Fruit fly (Drosophila melanogaster) whole organism, embryonic: ENCODE data around the gene BtbVII.

Experiments
- Awh ChIP-seq: fragments of 200-800 bp; sonication (Bioruptor generic); IDR thresholded peaks from 2 replicates; pipeline ENCODE4, ENCODE4 v1.3.6; 2022; ENCODE audit warnings: missing biosample characterization, missing genetic modification characterization
- Bteb2 ChIP-seq: fragments of 200-800 bp; sonication (Bioruptor generic); optimal IDR thresholded peaks from 2 replicates; lab custom pipeline; 2016; ENCODE audit warnings: missing biosample characterization, missing genetic modification characterization
- CG10462 ChIP-seq: fragments of 200-800 bp; sonication (Bioruptor generic); optimal IDR thresholded peaks from 2 replicates; lab custom pipeline; 2016; ENCODE audit warnings: missing biosample characterization, missing genetic modification characterization
- CG11723 ChIP-seq: fragments of 200-800 bp; sonication (Bioruptor generic); optimal IDR thresholded peaks from 2 replicates; lab custom pipeline; 2017; ENCODE audit warnings: missing biosample characterization, mild to moderate bottlenecking, missing genetic modification characterization
- CG13296 ChIP-seq: fragments of 200-800 bp; sonication (Bioruptor generic); optimal IDR thresholded peaks from 3 replicates; lab custom pipeline; 2018; ENCODE audit warnings: missing biosample characterization, mild to moderate bottlenecking, missing genetic modification characterization
- CG13424 ChIP-seq: fragments of 200-800 bp; sonication (Bioruptor generic); optimal IDR thresholded peaks from 2 replicates; lab custom pipeline; 2019; ENCODE audit warnings: missing biosample characterization, mild to moderate bottlenecking, missing genetic modification characterization, moderate library complexity
- CG14710 ChIP-seq: fragments of 200-800 bp; sonication (Bioruptor generic); optimal IDR thresholded peaks from 3 replicates; lab custom pipeline; 2019; ENCODE audit warnings: missing biosample characterization, mild to moderate bottlenecking, missing genetic modification characterization, moderate library complexity
- CG15269 ChIP-seq: fragments of 200-800 bp; sonication (Bioruptor generic); optimal IDR thresholded peaks from 2 replicates; lab custom pipeline; 2018; ENCODE audit warnings: missing biosample characterization, mild to moderate bottlenecking, missing genetic modification characterization, moderate library complexity
- CG1603 ChIP-seq: fragments of 200-800 bp; sonication (Bioruptor generic); optimal IDR thresholded peaks from 2 replicates; lab custom pipeline; 2019; ENCODE audit warnings: missing biosample characterization, mild to moderate bottlenecking, missing genetic modification characterization, moderate library complexity
- CG17361 ChIP-seq: fragments of 200-800 bp; sonication (Bioruptor generic); IDR thresholded peaks from 3 replicates; pipeline ENCODE4 v1.3.6; 2022; ENCODE audit warnings: missing biosample characterization, missing genetic modification characterization
- CG18764 ChIP-seq: fragments of 200-800 bp; sonication (Bioruptor generic); optimal IDR thresholded peaks from 3 replicates; lab custom pipeline; 2016; ENCODE audit warnings: missing biosample characterization, missing genetic modification characterization
- CG30020 ChIP-seq: fragments of 200-800 bp; optimal IDR thresholded peaks from 2 replicates; lab custom pipeline; 2019; ENCODE audit warnings: missing biosample characterization, mild to moderate bottlenecking, missing genetic modification characterization, moderate library complexity
- CG3065 ChIP-seq: fragments of 200-800 bp; sonication (Bioruptor generic); optimal IDR thresholded peaks from 2 replicates; lab custom pipeline; 2016; ENCODE audit warnings: missing biosample characterization, missing genetic modification characterization
- CG31224 ChIP-seq: fragments of 200-800 bp; sonication (Bioruptor generic); IDR thresholded peaks from 2 replicates; pipeline ENCODE4 v1.3.6; 2022; ENCODE audit warnings: missing biosample characterization, missing genetic modification characterization
- CG32767 ChIP-seq: fragments of 200-800 bp; sonication (Bioruptor generic); IDR thresholded peaks from 2 replicates; pipeline ENCODE4 v1.3.6; 2022; ENCODE audit warnings: missing biosample characterization, missing genetic modification characterization
- CG3281 ChIP-seq: fragments of 200-800 bp; sonication (Bioruptor generic); optimal IDR thresholded peaks from 3 replicates; lab custom pipeline; 2017; ENCODE audit warnings: missing biosample characterization, mild to moderate bottlenecking, missing genetic modification characterization
- CG33213 ChIP-seq: fragments of 200-800 bp; sonication (Bioruptor generic); optimal IDR thresholded peaks from 3 replicates; lab custom pipeline; 2016; ENCODE audit warnings: missing biosample characterization, missing genetic modification characterization
- CG34224 ChIP-seq: fragments of 200-800 bp; sonication (Bioruptor generic); IDR thresholded peaks from 3 replicates; pipeline ENCODE4 v1.3.6; 2022; ENCODE audit warnings: missing biosample characterization, missing genetic modification characterization; ENCODE audit not compliant: partially characterized antibody
- CG3726 ChIP-seq: fragments of 200-800 bp; sonication (Bioruptor generic); IDR thresholded peaks from 3 replicates; pipeline ENCODE4, ENCODE4 v1.3.6; 2022; ENCODE audit warnings: missing biosample characterization, missing genetic modification characterization
- CG3838 ChIP-seq: fragments of 200-800 bp; sonication (Bioruptor generic); optimal IDR thresholded peaks from 3 replicates; lab custom pipeline; 2016; ENCODE audit warnings: missing biosample characterization, missing genetic modification characterization
- CG43689 ChIP-seq: fragments of 200-800 bp; sonication (Bioruptor generic); IDR thresholded peaks from 2 replicates; pipeline ENCODE4 v1.3.6; 2022; ENCODE audit warnings: missing biosample characterization, missing genetic modification characterization
- CG4404 ChIP-seq: fragments of 200-800 bp; sonication (Bioruptor generic); IDR thresholded peaks from 2 replicates; pipeline ENCODE4 v1.3.6; 2022; ENCODE audit warnings: missing biosample characterization, missing genetic modification characterization
- CG4730 ChIP-seq: fragments of 200-800 bp; sonication (Bioruptor generic); IDR thresholded peaks from 2 replicates; pipeline ENCODE4 v1.3.6; 2022; ENCODE audit warnings: missing biosample characterization, missing genetic modification characterization
- CG4854 ChIP-seq: fragments of 200-800 bp; sonication (Bioruptor generic); optimal IDR thresholded peaks from 2 replicates; lab custom pipeline; 2016; ENCODE audit warnings: missing biosample characterization, missing genetic modification characterization, inconsistent platforms
- CG5953 ChIP-seq: fragments of 200-800 bp; sonication (Bioruptor generic); IDR thresholded peaks from 2 replicates; pipeline ENCODE4 v1.3.6; 2022; ENCODE audit warnings: missing biosample characterization, missing genetic modification characterization
- CG6272 ChIP-seq: fragments of 200-800 bp; sonication (Bioruptor generic); IDR thresholded peaks from 2 replicates; pipeline ENCODE4 v1.3.6; 2022; ENCODE audit warnings: missing biosample characterization, missing genetic modification characterization
- CG6765 ChIP-seq: fragments of 200-800 bp; sonication (Bioruptor generic); optimal IDR thresholded peaks from 3 replicates; lab custom pipeline; 2017; ENCODE audit warnings: missing biosample characterization, mild to moderate bottlenecking, missing genetic modification characterization
- CG7372 ChIP-seq: fragments of 200-800 bp; sonication (Bioruptor generic); IDR thresholded peaks from 2 replicates; pipeline ENCODE4 v1.3.6; 2022; ENCODE audit warnings: missing biosample characterization, missing genetic modification characterization
- CkIIα-i1 ChIP-seq: fragments of 200-800 bp; sonication (Bioruptor generic); IDR thresholded peaks from 2 replicates; pipeline ENCODE4 v1.3.6; 2022; ENCODE audit warnings: missing biosample characterization, missing genetic modification characterization
- Drgx ChIP-seq: fragments of 200-800 bp; sonication (Bioruptor generic); IDR thresholded peaks from 2 replicates; pipeline ENCODE4 v1.3.6; 2022; ENCODE audit warnings: missing biosample characterization, missing genetic modification characterization
- H2.0 ChIP-seq: fragments of 200-800 bp; sonication (Bioruptor generic); IDR thresholded peaks from 2 replicates; pipeline ENCODE4 v1.3.6; 2022; ENCODE audit warnings: missing biosample characterization, missing genetic modification characterization
- HLH4C ChIP-seq: fragments of 200-800 bp; sonication (Bioruptor generic); IDR thresholded peaks from 3 replicates; pipeline ENCODE4 v1.3.6; 2022; ENCODE audit warnings: missing biosample characterization, missing genetic modification characterization; ENCODE audit not compliant: partially characterized antibody
- Hey ChIP-seq: fragments of 200-800 bp; sonication (Bioruptor generic); optimal IDR thresholded peaks from 3 replicates; lab custom pipeline; 2018; ENCODE audit warnings: missing biosample characterization, mild to moderate bottlenecking, missing genetic modification characterization
- Nf-YC ChIP-seq: fragments of 200-800 bp; optimal IDR thresholded peaks from 3 replicates; lab custom pipeline; 2019; ENCODE audit warnings: missing biosample characterization, mild to moderate bottlenecking, missing genetic modification characterization, moderate library complexity
- Opbp ChIP-seq: fragments of 200-800 bp; sonication (Bioruptor generic); IDR thresholded peaks from 3 replicates; pipeline ENCODE4 v1.3.6; 2022; ENCODE audit warnings: missing biosample characterization, missing genetic modification characterization; ENCODE audit not compliant: partially characterized antibody
- Pdp1 ChIP-seq, 2 experiments: fragments of 200-800 bp; sonication (Bioruptor generic); optimal IDR thresholded peaks; 3 replicates each; lab custom pipeline; 2016; ENCODE audit warnings: missing biosample characterization in 2 of 2, missing genetic modification characterization in 2 of 2, mild to moderate bottlenecking in 1 of 2, moderate library complexity in 1 of 2
- Spps ChIP-seq: fragments of 200-800 bp; sonication (Bioruptor generic); optimal IDR thresholded peaks from 2 replicates; lab custom pipeline; 2018; ENCODE audit warnings: missing biosample characterization, mild to moderate bottlenecking, missing genetic modification characterization
- Stat92E ChIP-seq, 3 experiments: fragments of >200 bp in 2 of 3; fragments of 200-800 bp in 1 of 3; sonication (Bioruptor generic) in 1 of 3; optimal IDR thresholded peaks; 2 replicates each; lab custom pipeline; 2017 to 2019; ENCODE audit warnings: missing biosample characterization in 3 of 3, missing genetic modification characterization in 3 of 3, mild to moderate bottlenecking in 1 of 3, moderate library complexity in 1 of 3
- Usf ChIP-seq: fragments of 200-800 bp; sonication (Bioruptor generic); optimal IDR thresholded peaks from 2 replicates; lab custom pipeline; 2017; ENCODE audit warnings: missing genotype, missing biosample characterization, missing genetic modification characterization
- az2 ChIP-seq: fragments of 200-800 bp; sonication (Bioruptor generic); optimal IDR thresholded peaks from 3 replicates; lab custom pipeline; 2016; ENCODE audit warnings: missing biosample characterization, missing genetic modification characterization
- caup ChIP-seq: fragments of 200-800 bp; sonication (Bioruptor generic); optimal IDR thresholded peaks from 3 replicates; lab custom pipeline; 2017; ENCODE audit warnings: missing biosample characterization, mild to moderate bottlenecking, missing genetic modification characterization, moderate library complexity; ENCODE audit not compliant: severe bottlenecking
- crp ChIP-seq, 2 experiments: fragments of 200-800 bp; sonication (Bioruptor generic); optimal IDR thresholded peaks; 2 replicates in 1 of 2; 3 replicates in 1 of 2; lab custom pipeline; 2017; ENCODE audit warnings: missing biosample characterization in 2 of 2, missing genetic modification characterization in 2 of 2, mild to moderate bottlenecking in 1 of 2, moderate library complexity in 1 of 2
- fd3F ChIP-seq: fragments of 200-800 bp; sonication (Bioruptor generic); optimal IDR thresholded peaks from 2 replicates; lab custom pipeline; 2018; ENCODE audit warnings: missing biosample characterization, mild to moderate bottlenecking, missing genetic modification characterization, moderate library complexity
- ftz-f1 ChIP-seq: fragments of 200-800 bp; sonication (Bioruptor generic); optimal IDR thresholded peaks from 2 replicates; lab custom pipeline; 2016; ENCODE audit warnings: missing biosample characterization, missing genetic modification characterization
- gsb-n ChIP-seq: fragments of 200-800 bp; sonication (Bioruptor generic); optimal IDR thresholded peaks from 3 replicates; lab custom pipeline; 2018; ENCODE audit warnings: missing biosample characterization, mild to moderate bottlenecking, missing genetic modification characterization
- mld ChIP-seq: fragments of 200-800 bp; sonication (Bioruptor generic); IDR thresholded peaks from 3 replicates; pipeline ENCODE4 v1.3.6; 2022; ENCODE audit warnings: missing biosample characterization, missing genetic modification characterization; ENCODE audit not compliant: partially characterized antibody
- otp ChIP-seq: fragments of 200-800 bp; sonication (Bioruptor generic); IDR thresholded peaks from 3 replicates; pipeline ENCODE4, ENCODE4 v1.3.6; 2022; ENCODE audit warnings: missing biosample characterization, missing genetic modification characterization
- peb ChIP-seq: fragments of 200-800 bp; sonication (Bioruptor generic); IDR thresholded peaks from 2 replicates; pipeline ENCODE4 v1.3.6; 2022; ENCODE audit warnings: missing biosample characterization, missing genetic modification characterization
- repo ChIP-seq: fragments of 200-800 bp; sonication (Bioruptor generic); optimal IDR thresholded peaks from 2 replicates; lab custom pipeline; 2016; ENCODE audit warnings: missing biosample characterization, missing genetic modification characterization
- sr ChIP-seq: fragments of 200-800 bp; sonication (Bioruptor generic); IDR thresholded peaks from 3 replicates; pipeline ENCODE4 v1.3.6; 2022; ENCODE audit warnings: missing biosample characterization, missing genetic modification characterization
- tup ChIP-seq: fragments of 200-800 bp; sonication (Bioruptor generic); optimal IDR thresholded peaks from 2 replicates; lab custom pipeline; 2016; ENCODE audit warnings: missing biosample characterization, mild to moderate bottlenecking, missing genetic modification characterization, moderate library complexity

BtbVII gene

DNA sequence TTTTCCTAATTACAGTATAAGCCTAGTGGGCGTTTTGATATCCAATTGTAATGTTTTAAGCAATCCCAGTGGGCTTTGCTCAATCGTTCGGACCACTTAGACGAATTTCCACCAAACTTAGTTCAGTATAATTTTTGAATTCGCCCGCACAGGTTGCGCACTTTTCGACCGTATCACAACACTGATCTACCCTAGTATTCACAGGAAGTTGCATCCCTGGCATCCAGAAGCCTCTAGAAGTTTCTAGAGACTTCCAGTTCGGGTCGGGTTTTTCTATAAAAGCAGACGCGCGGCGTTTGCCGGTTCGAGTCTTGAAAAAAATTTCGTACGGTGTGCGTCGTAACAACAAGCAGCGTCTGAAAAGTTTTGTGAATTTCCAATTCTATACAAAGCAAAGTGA lies 44.5 kb downstream of the BtbVII start, which contains the start of gene Hsp83 (continued):
- peak; percentile 72 for TF ChIP-seq CG13424 (tag; lab: Kevin White, UChicago)
- TF ChIP-seq CG1603 (tag; lab: Kevin White, UChicago), result peak; percentile 95
- TF ChIP-seq Pdp1 (GFP tag; optimal IDR thresholded peaks at IDR 0.05; lab: Kevin White, UChicago), result peak; percentile 89
- peak; percentile 77; the same call in 1 of the 2 replicates for TF ChIP-seq CG4730
- TF ChIP-seq CG43689, result peak; percentile 80
- peak; percentile 57; the same call in 2 of the 3 replicates for TF ChIP-seq Opbp
- TF ChIP-seq H2.0 (GFP tag; lab: Robert Waterston, UW), result peak; percentile 87
- peak; percentile 83 for TF ChIP-seq az2 (GFP tag; lab: Kevin White, UChicago)
- TF ChIP-seq CG4854 (GFP tag; lab: Kevin White, UChicago), result peak; percentile 95
- no peak; the same call in 1 of the 3 replicates for TF ChIP-seq CG34224 (GFP tag; lab: Robert Waterston, UW)
- peak; percentile 52 for TF ChIP-seq CG3838
- peak; percentile 81 for TF ChIP-seq CG17361 (GFP tag; lab: Robert Waterston, UW)
- TF ChIP-seq HLH4C, result no peak
- TF ChIP-seq Hey (tag; lab: Kevin White, UChicago), result peak; percentile 96
- peak; percentile 100 for TF ChIP-seq caup (GFP tag; lab: Kevin White, UChicago)
- peak; percentile 100 for TF ChIP-seq CG6765 (GFP tag; lab: Kevin White, UChicago)
- TF ChIP-seq Stat92E (GFP tag; optimal IDR thresholded peaks at IDR 0.05; lab: Kevin White, UChicago), result peak in 1 of 3 experiments; percentile 84
- TF ChIP-seq tup (GFP tag; lab: Kevin White, UChicago), result peak; percentile 84
- peak; percentile 99 for TF ChIP-seq CG13296
- peak; percentile 80 for TF ChIP-seq CG10462 (GFP tag; lab: Kevin White, UChicago)
- peak; percentile 99 for TF ChIP-seq CG3281
- peak; percentile 93 for TF ChIP-seq CG18764 (GFP tag; lab: Kevin White, UChicago)
- peak; percentile 94 for TF ChIP-seq CG5953 (GFP tag; lab: Robert Waterston, UW)
- TF ChIP-seq otp (GFP tag; lab: Robert Waterston, UW), result peak; percentile 98
- TF ChIP-seq Usf (GFP tag; lab: Kevin White, UChicago), result peak; percentile 65
- peak; percentile 74 for TF ChIP-seq CG31224 (GFP tag; lab: Robert Waterston, UW)
- TF ChIP-seq CG6272 (GFP tag; lab: Robert Waterston, UW), result peak; percentile 56
- peak; percentile 98 for TF ChIP-seq CG11723 (GFP tag; lab: Kevin White, UChicago)
- TF ChIP-seq CG14710 (tag; lab: Kevin White, UChicago), result peak; percentile 83
- peak; percentile 26; the same call in 1 of the 2 replicates for TF ChIP-seq CG4404
- TF ChIP-seq repo (GFP tag; lab: Kevin White, UChicago), result peak; percentile 94
- peak; percentile 86 for TF ChIP-seq Nf-YC
- peak; percentile 86 for TF ChIP-seq CG32767 (GFP tag; lab: Robert Waterston, UW)
- peak; percentile 92 for TF ChIP-seq Awh
- peak; percentile 87 for TF ChIP-seq Drgx

- peak; percentile 90 for TF ChIP-seq peb (GFP tag; lab: Robert Waterston, UW)
- no peak for TF ChIP-seq mld (GFP tag; lab: Robert Waterston, UW)
- TF ChIP-seq crp (GFP tag; optimal IDR thresholded peaks at IDR 0.05; lab: Kevin White, UChicago), result peak in 1 of 2 experiments; percentile 53
- TF ChIP-seq CG3065, result peak; percentile 63
- peak; percentile 96 for TF ChIP-seq CG15269
- peak; percentile 91 for TF ChIP-seq fd3F (GFP tag; lab: Kevin White, UChicago)
- TF ChIP-seq Bteb2, result peak; percentile 52
- peak; percentile 93 for TF ChIP-seq gsb-n (tag; lab: Kevin White, UChicago)
- TF ChIP-seq CkIIα-i1 (GFP tag; lab: Robert Waterston, UW), result 0 out of 2 replicates have a peak, but pooled peaks have one; percentile 15
- peak; percentile 57 for TF ChIP-seq CG33213 (GFP tag; lab: Kevin White, UChicago)
- peak; percentile 48 for TF ChIP-seq CG30020 (tag; lab: Kevin White, UChicago)
- TF ChIP-seq sr, result peak; percentile 54; the same call in 1 of the 3 replicates
- TF ChIP-seq CG3726 (GFP tag; lab: Robert Waterston, UW), result peak; percentile 90; the same call in 2 of the 3 replicates
- peak; percentile 92 for TF ChIP-seq CG7372 (GFP tag; lab: Robert Waterston, UW)
- peak; percentile 89 for TF ChIP-seq Spps (tag; lab: Kevin White, UChicago)
- no peak for TF ChIP-seq ftz-f1 (GFP tag; lab: Kevin White, UChicago)
Observed at dm6 chr3L:3194059-3194458, 45.6 kb downstream of the BtbVII start.
